Worm (Caenorhabditis elegans): ENCODE data around the gene F46B3.23.

DNA sequence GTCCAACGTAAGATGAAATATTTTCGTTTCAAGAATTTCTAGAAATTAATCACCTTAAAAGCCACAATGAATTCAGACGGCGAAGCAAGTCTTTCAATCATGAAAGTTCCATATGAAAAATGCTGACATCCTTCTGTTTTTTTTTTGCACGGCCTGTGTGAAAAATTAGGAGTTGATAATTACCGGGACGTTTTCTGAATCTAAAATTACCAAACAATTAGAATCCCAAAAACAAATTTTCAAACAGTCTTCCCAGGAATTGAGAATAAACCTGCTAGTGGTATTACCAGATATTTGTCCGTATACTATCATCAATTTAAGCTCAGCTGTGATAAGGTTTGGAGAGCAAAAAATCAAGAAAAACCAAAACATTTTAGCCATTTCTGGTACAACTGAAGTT, 31.8 kb upstream of the F46B3.23 start, which contains the start of gene Y44A6B.3:
- no peak for TF ChIP-seq zag-1 (tag; optimal IDR thresholded peaks at IDR 0.05)
- no peak for TF ChIP-seq jun-1 (tag; optimal IDR thresholded peaks at IDR 0.05)
- no peak for TF ChIP-seq nhr-19 (GFP tag; conservative IDR thresholded peaks at IDR 0.05)
- TF ChIP-seq nhr-76 (tag; optimal IDR thresholded peaks at IDR 0.05): no peak
- no peak for TF ChIP-seq snpc-4 (tag; optimal IDR thresholded peaks at IDR 0.05)
- TF ChIP-seq mep-1 (tag; optimal IDR thresholded peaks at IDR 0.05): no peak
- TF ChIP-seq ceh-82 (tag; optimal IDR thresholded peaks at IDR 0.05): no peak
- no peak for TF ChIP-seq lin-39 (tag; optimal IDR thresholded peaks at IDR 0.05)
- no peak for TF ChIP-seq fkh-10 (GFP tag; optimal IDR thresholded peaks at IDR 0.05)
- no peak for TF ChIP-seq egl-27 (tag; optimal IDR thresholded peaks at IDR 0.05)
- TF ChIP-seq mab-9 (GFP tag; IDR thresholded peaks at IDR 0.05): no peak
